Fruit fly (Drosophila melanogaster) whole organism, prepupa: Measurements from ENCODE around the gene Atac3.
A peak's percentile ranks its signal among the peaks of the same experiment; 100 is the strongest.

Experiments
- CG10631 ChIP-seq: fragments of 200-800 bp; sonication (Bioruptor generic); optimal IDR thresholded peaks from 2 replicates; lab custom pipeline; 2016; ENCODE audit warnings: missing biosample characterization, missing genetic modification characterization
- CG11294 ChIP-seq: fragments of 200-800 bp; sonication (Bioruptor generic); IDR thresholded peaks from 2 replicates; pipeline ENCODE4 v1.3.6; 2022; ENCODE audit warnings: missing biosample characterization, missing genetic modification characterization
- CG15336 ChIP-seq: fragments of 200-800 bp; sonication (Bioruptor generic); IDR thresholded peaks from 2 replicates; pipeline ENCODE4 v1.3.6; 2022; ENCODE audit warnings: missing biosample characterization, missing genetic modification characterization
- CG16779 ChIP-seq: fragments of 200-800 bp; sonication (Bioruptor generic); optimal IDR thresholded peaks from 3 replicates; lab custom pipeline; 2017; ENCODE audit warnings: missing biosample characterization, mild to moderate bottlenecking, missing genetic modification characterization
- CG31627 ChIP-seq: fragments of 200-800 bp; sonication (Bioruptor generic); optimal IDR thresholded peaks from 3 replicates; lab custom pipeline; 2016; ENCODE audit warnings: missing biosample characterization, missing genetic modification characterization
- CG32006 ChIP-seq: fragments of 200-800 bp; sonication (Bioruptor generic); optimal IDR thresholded peaks from 3 replicates; lab custom pipeline; 2017; ENCODE audit warnings: missing biosample characterization, mild to moderate bottlenecking, missing genetic modification characterization
- CG4318 ChIP-seq: fragments of 200-800 bp; sonication (Bioruptor generic); optimal IDR thresholded peaks from 3 replicates; lab custom pipeline; 2017; ENCODE audit warnings: missing biosample characterization, mild to moderate bottlenecking, missing genetic modification characterization
- CG6163 ChIP-seq: fragments of 200-800 bp; sonication (Bioruptor generic); IDR thresholded peaks from 3 replicates; pipeline ENCODE4 v1.3.6; 2022; ENCODE audit warnings: missing biosample characterization, missing genetic modification characterization
- CG6792 ChIP-seq: fragments of 200-800 bp; sonication (Bioruptor generic); optimal IDR thresholded peaks from 3 replicates; lab custom pipeline; 2016; ENCODE audit warnings: missing biosample characterization, missing genetic modification characterization
- CG6808 ChIP-seq: fragments of 200-800 bp; sonication (Bioruptor generic); optimal IDR thresholded peaks from 3 replicates; lab custom pipeline; 2017; ENCODE audit warnings: missing biosample characterization, missing genetic modification characterization, mild to moderate bottlenecking, moderate library complexity, missing genetic modification reagents
- CG6854 ChIP-seq: fragments of 200-800 bp; sonication (Bioruptor generic); optimal IDR thresholded peaks from 2 replicates; lab custom pipeline; 2017; ENCODE audit warnings: missing biosample characterization, mild to moderate bottlenecking, missing genetic modification characterization
- CG7368 ChIP-seq: fragments of 200-800 bp; sonication (Bioruptor generic); optimal IDR thresholded peaks from 3 replicates; lab custom pipeline; 2016; ENCODE audit warnings: missing biosample characterization, missing genetic modification characterization
- CG8119 ChIP-seq: fragments of 200-800 bp; sonication (Bioruptor generic); IDR thresholded peaks from 3 replicates; pipeline ENCODE4 v1.3.6; 2022; ENCODE audit warnings: missing biosample characterization, missing genetic modification characterization
- CG9139 ChIP-seq: fragments of 200-800 bp; sonication (Bioruptor generic); optimal IDR thresholded peaks from 3 replicates; lab custom pipeline; 2017; ENCODE audit warnings: missing biosample characterization, mild to moderate bottlenecking, missing genetic modification characterization
- Eip78C ChIP-seq: fragments of 200-800 bp; sonication (Bioruptor generic); peaks from one replicate; lab custom pipeline; 2016; ENCODE audit warnings: missing biosample characterization, missing genetic modification characterization
- Ets21C ChIP-seq: fragments of 200-800 bp; sonication (Bioruptor generic); optimal IDR thresholded peaks from 3 replicates; lab custom pipeline; 2016; ENCODE audit warnings: missing biosample characterization, missing genetic modification characterization
- Ets96B ChIP-seq: fragments of 200-800 bp; optimal IDR thresholded peaks from 2 replicates; lab custom pipeline; 2019; ENCODE audit warnings: missing biosample characterization, mild to moderate bottlenecking, missing genetic modification characterization, moderate library complexity
- Hr39 ChIP-seq: fragments of 200-800 bp; sonication (Bioruptor generic); optimal IDR thresholded peaks from 2 replicates; lab custom pipeline; 2016; ENCODE audit warnings: missing biosample characterization, missing genetic modification characterization
- Hr4 ChIP-seq: fragments of 200-800 bp; sonication (Bioruptor generic); optimal IDR thresholded peaks from 3 replicates; lab custom pipeline; 2016; ENCODE audit warnings: missing biosample characterization, missing genetic modification characterization
- Met ChIP-seq: fragments of 200-800 bp; sonication (Bioruptor generic); optimal IDR thresholded peaks from 3 replicates; lab custom pipeline; 2016; ENCODE audit warnings: missing biosample characterization, missing genetic modification characterization
- OdsH ChIP-seq: fragments of 200-800 bp; sonication (Bioruptor generic); optimal IDR thresholded peaks from 3 replicates; lab custom pipeline; 2016; ENCODE audit warnings: missing biosample characterization, missing genetic modification characterization
- acj6 ChIP-seq: fragments of 200-800 bp; sonication (Bioruptor generic); optimal IDR thresholded peaks from 3 replicates; lab custom pipeline; 2016; ENCODE audit warnings: missing biosample characterization, missing genetic modification characterization
- cyc ChIP-seq: fragments of 200-800 bp; sonication (Bioruptor generic); optimal IDR thresholded peaks from 3 replicates; lab custom pipeline; 2016; ENCODE audit warnings: missing biosample characterization, missing genetic modification characterization
- dac ChIP-seq: fragments of 200-800 bp; sonication (Bioruptor generic); optimal IDR thresholded peaks from 2 replicates; lab custom pipeline; 2017; ENCODE audit warnings: missing biosample characterization, mild to moderate bottlenecking, missing genetic modification characterization
- dsx ChIP-seq: fragments of 200-800 bp; optimal IDR thresholded peaks from 3 replicates; lab custom pipeline; 2019; ENCODE audit warnings: missing biosample characterization, mild to moderate bottlenecking, missing genetic modification characterization, moderate library complexity; ENCODE audit not compliant: poor library complexity, severe bottlenecking
- eg ChIP-seq: fragments of 200-800 bp; sonication (Bioruptor generic); IDR thresholded peaks from 3 replicates; pipeline ENCODE4 v1.3.6; 2022; ENCODE audit warnings: missing biosample characterization, missing genetic modification characterization
- fd59A ChIP-seq: fragments of 200-800 bp; sonication (Bioruptor generic); optimal IDR thresholded peaks from 2 replicates; lab custom pipeline; 2017; ENCODE audit warnings: missing biosample characterization, mild to moderate bottlenecking, missing genetic modification characterization, missing genetic modification reagents
- fd85E ChIP-seq: fragments of 200-800 bp; sonication (Bioruptor generic); optimal IDR thresholded peaks from 3 replicates; lab custom pipeline; 2016; ENCODE audit warnings: missing biosample characterization, missing genetic modification characterization
- lz ChIP-seq: fragments of 200-800 bp; sonication (Bioruptor generic); optimal IDR thresholded peaks from 3 replicates; lab custom pipeline; 2016; ENCODE audit warnings: missing biosample characterization, missing genetic modification characterization
- net ChIP-seq: fragments of 200-800 bp; sonication (Bioruptor generic); optimal IDR thresholded peaks from 3 replicates; lab custom pipeline; 2016; ENCODE audit warnings: missing biosample characterization, missing genetic modification characterization
- pdm3 ChIP-seq: fragments of 200-800 bp; sonication (Bioruptor generic); optimal IDR thresholded peaks from 3 replicates; lab custom pipeline; 2016; ENCODE audit warnings: missing biosample characterization, missing genetic modification characterization
- ss ChIP-seq, 2 experiments: fragments of 200-800 bp; sonication (Bioruptor generic); optimal IDR thresholded peaks; 2 replicates in 1 of 2; 3 replicates in 1 of 2; lab custom pipeline; 2017 to 2018; ENCODE audit warnings: mild to moderate bottlenecking in 2 of 2, missing biosample characterization in 2 of 2, missing genetic modification characterization in 2 of 2, moderate library complexity in 1 of 2
- topi ChIP-seq: fragments of 200-800 bp; sonication (Bioruptor generic); optimal IDR thresholded peaks from 3 replicates; lab custom pipeline; 2016; ENCODE audit warnings: missing biosample characterization, missing genetic modification characterization
- vri ChIP-seq: fragments of 200-800 bp; sonication (Bioruptor generic); optimal IDR thresholded peaks from 3 replicates; lab custom pipeline; 2016; ENCODE audit warnings: missing biosample characterization, mild to moderate bottlenecking, missing genetic modification characterization

The Atac3 gene

DNA sequence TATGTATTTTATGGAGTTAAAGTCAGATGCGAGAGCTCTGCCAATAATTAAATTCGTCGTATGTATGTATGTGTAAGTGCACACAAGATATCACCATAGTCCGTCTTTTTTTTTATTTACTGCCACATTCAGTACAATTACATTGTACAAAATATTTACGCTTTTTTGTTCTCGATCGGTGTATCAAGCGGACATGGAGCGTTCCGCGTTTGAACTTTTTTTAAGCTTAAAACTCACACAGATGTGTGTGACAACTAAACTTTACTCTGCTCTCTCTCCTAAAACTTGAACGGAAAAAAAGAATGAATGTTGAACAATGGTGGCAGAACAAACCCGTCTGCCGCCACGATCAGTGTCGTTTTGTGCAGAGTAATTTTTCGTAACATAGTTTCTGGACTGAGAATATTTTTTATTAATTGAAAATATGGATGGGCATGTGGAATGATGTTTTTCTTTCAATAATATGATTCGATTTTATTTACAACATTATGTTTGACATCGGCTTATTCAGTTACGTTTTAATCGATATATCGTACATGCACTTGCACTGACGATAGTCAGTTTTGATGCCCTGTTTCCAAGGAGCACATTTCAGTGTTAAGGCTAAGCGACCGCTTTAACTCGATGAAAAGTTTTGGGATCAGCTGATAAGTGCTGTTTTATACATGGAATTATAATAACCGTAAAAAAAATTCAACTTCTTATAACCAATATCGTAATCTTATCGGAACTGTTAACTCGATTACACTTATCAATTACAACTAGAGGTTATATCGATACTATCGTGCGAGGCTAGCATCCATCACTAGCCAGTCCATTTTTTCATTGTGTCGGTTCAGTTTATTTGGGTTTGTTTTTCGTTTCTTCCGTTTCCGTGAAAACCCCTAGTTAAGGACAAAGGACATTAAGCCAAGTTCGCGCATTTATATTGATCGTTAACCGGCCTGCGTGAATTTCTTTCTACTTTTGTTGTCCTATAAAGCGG is 19.2 kb upstream of the Atac3 start, which contains the start of gene mth (continued):
- peak; percentile 70 for TF ChIP-seq dsx (GFP tag; lab: Kevin White, UChicago)
- TF ChIP-seq acj6 (GFP tag; lab: Kevin White, UChicago), result peak; percentile 45
- TF ChIP-seq CG16779 (tag; lab: Kevin White, UChicago), result peak; percentile 22
- TF ChIP-seq pdm3 (GFP tag; lab: Kevin White, UChicago), result peak; percentile 57
- TF ChIP-seq Ets96B (tag; lab: Kevin White, UChicago), result peak; percentile 13
- no peak for TF ChIP-seq CG6808
- TF ChIP-seq eg (GFP tag; lab: Robert Waterston, UW), result peak; percentile 16
- TF ChIP-seq CG10631 (GFP tag; lab: Kevin White, UChicago), result peak; percentile 49
- peak; percentile 18 to 41 for TF ChIP-seq ss (GFP tag; optimal IDR thresholded peaks at IDR 0.05; lab: Kevin White, UChicago)
- peak; percentile 4 for TF ChIP-seq CG7368 (GFP tag; lab: Kevin White, UChicago)
- TF ChIP-seq Hr39, result peak; percentile 74
- TF ChIP-seq Hr4, result peak; percentile 31
- peak; percentile 44 for TF ChIP-seq Met
- TF ChIP-seq cyc, result peak; percentile 62
- peak; percentile 28 for TF ChIP-seq net
- TF ChIP-seq OdsH (GFP tag; lab: Kevin White, UChicago), result peak; percentile 25

DNA sequence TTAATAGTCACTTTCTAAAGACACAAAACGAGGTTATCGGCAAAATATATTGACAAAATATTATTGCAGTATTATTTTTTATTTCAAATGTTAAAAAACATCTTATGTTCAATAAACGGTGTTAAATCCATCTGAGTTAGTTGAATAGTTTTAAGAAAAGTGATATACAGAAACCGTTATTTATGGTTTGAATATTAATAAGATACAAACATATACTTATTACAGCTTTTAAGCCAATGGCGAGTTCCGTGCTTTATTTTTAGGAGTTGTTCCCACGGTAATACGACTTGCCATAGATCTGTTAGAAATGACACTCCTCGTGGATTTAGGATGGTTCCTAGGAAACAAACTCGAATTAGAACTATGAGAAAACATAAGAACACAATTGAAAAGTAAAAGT is 15.5 kb upstream of the Atac3 start:
- TF ChIP-seq OdsH (GFP tag; lab: Kevin White, UChicago), result no peak
- TF ChIP-seq CG6854, result no peak
- no peak for TF ChIP-seq acj6 (GFP tag; lab: Kevin White, UChicago)
- TF ChIP-seq pdm3 (GFP tag; lab: Kevin White, UChicago), result no peak
- peak; percentile 62 for TF ChIP-seq Eip78C
- TF ChIP-seq fd85E (GFP tag; lab: Kevin White, UChicago), result no peak
- TF ChIP-seq CG31627 (GFP tag; lab: Kevin White, UChicago), result no peak
- no peak for TF ChIP-seq lz (GFP tag; lab: Kevin White, UChicago)

DNA sequence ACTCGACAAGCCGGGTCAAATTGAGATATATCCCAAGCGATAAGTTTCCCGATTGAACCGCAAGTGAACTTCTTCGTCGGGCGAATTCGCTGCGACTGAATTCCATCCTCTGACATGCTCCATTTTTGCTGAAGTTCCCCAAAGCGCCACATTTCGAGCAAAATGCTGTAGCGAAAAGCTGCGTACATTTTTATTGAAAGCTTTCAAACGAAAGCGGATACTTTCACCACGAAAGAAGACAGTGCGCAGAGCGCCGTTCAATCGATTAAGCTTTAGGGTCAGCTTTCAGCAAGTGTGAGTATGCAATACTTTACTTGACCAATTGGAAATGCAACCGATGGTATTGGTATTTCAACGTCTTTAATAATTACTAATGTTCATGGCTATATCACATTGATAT is 15.0 kb upstream of the Atac3 start, which contains the start of gene mthl10:
Gene mthl10 (minus strand): TSS at position 77 of the 400 bp plus-strand sequence.
- TF ChIP-seq CG8119 (no peak; the same call in 2 of the 3 replicates), topi (GFP tag; lab: Kevin White, UChicago) (no peak), Ets21C (GFP tag; lab: Kevin White, UChicago) (no peak), CG9139 (GFP tag; lab: Kevin White, UChicago) (no peak), CG4318 (GFP tag; lab: Kevin White, UChicago) (no peak), fd59A (GFP tag; lab: Kevin White, UChicago) (no peak), CG32006 (GFP tag; lab: Kevin White, UChicago) (no peak), vri (GFP tag; lab: Kevin White, UChicago) (no peak), CG6163 (GFP tag; lab: Robert Waterston, UW) (no peak), CG6792 (GFP tag; lab: Kevin White, UChicago) (no peak), ss (GFP tag; optimal IDR thresholded peaks at IDR 0.05; lab: Kevin White, UChicago) (no peak), dac (GFP tag; lab: Kevin White, UChicago) (no peak)
- TF ChIP-seq, all 60 proteins: peak for 0

DNA sequence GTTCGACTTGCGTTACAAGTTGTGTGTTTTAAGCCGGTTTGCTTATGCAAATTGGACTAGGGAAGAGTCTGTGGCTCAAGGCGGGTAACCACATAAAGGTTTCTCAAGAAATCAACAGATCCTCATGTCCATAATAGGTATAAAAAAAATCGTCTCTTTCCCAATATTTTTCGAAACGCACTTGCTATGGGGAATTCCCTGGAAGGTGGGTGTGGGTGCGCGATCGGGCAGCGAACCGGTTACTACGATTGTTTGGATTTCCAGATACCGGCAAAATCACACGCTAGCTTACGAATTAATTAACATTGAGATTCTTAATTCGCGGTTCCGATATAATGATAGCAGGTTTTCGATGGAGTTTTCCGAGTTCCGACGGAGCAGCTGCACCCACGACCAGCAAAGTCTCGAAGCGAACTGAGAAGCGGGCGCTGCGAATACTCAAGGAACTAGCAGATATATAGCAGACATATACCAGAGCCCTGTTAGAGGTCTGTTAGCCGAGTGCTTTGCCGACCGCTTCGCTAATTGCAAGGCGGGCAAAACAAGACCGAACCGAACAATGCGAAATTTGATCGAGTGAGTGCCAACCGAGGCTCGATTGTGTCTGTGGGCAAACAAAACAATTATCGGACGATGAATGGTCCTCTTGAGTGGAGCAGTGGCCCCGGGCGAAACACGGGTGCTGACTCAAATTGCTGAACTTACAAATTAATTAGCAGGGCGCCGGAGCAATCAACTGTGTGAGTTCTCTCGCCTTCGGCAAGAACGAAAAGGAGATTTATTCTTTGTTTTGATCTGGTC is 13.5 kb upstream of the Atac3 start:
- TF ChIP-seq Eip78C, result peak; percentile 27
- no peak for TF ChIP-seq CG6792 (GFP tag; lab: Kevin White, UChicago)
- TF ChIP-seq CG11294 (GFP tag; lab: Robert Waterston, UW), result no peak
- TF ChIP-seq ss (GFP tag; optimal IDR thresholded peaks at IDR 0.05; lab: Kevin White, UChicago), result peak in 1 of 2 experiments; percentile 10
- peak; percentile 52; the same call in 2 of the 3 replicates for TF ChIP-seq CG6163 (GFP tag; lab: Robert Waterston, UW)
- TF ChIP-seq CG15336 (GFP tag; lab: Robert Waterston, UW), result peak; percentile 19; the same call in 1 of the 2 replicates
